Worm (Caenorhabditis elegans) whole organism, young adult: ENCODE data around the gene Y37E11B.6.
A peak's percentile ranks its signal among the peaks of the same experiment; 100 is the strongest.

Experiments used
- B0261.1 ChIP-seq: sonication (generic microtip); optimal IDR thresholded peaks from 2 replicates; lab custom pipeline; 2016; ENCODE audit warnings: mild to moderate bottlenecking, missing genetic modification characterization, moderate library complexity, missing compliant biosample characterization
- C17E4.6 ChIP-seq: fragments of 200-800 bp; sonication (Bioruptor generic); IDR thresholded peaks from 2 replicates; pipeline ENCODE4 v1.3.6; 2022; ENCODE audit warnings: missing genetic modification reagents, missing genetic modification characterization, missing compliant biosample characterization
- D2030.7 ChIP-seq: fragments of 200-800 bp; sonication (Bioruptor generic); IDR thresholded peaks from 2 replicates; pipeline ENCODE4 v1.3.6; 2022; ENCODE audit warnings: missing genetic modification reagents, missing genetic modification characterization, missing compliant biosample characterization
- F39B2.1 ChIP-seq: fragments of 200-800 bp; sonication (Bioruptor generic); IDR thresholded peaks from 2 replicates; pipeline ENCODE4 v1.3.6; 2022; ENCODE audit warnings: missing genetic modification reagents, missing genetic modification characterization, missing compliant biosample characterization
- F52B5.7 ChIP-seq: sonication (generic microtip); optimal IDR thresholded peaks from 2 replicates; lab custom pipeline; 2016; ENCODE audit warnings: mild to moderate bottlenecking, missing genetic modification characterization, missing compliant biosample characterization
- F57C9.4 ChIP-seq: sonication (generic microtip); optimal IDR thresholded peaks from 2 replicates; lab custom pipeline; 2017; ENCODE audit warnings: mild to moderate bottlenecking, missing genetic modification characterization, missing compliant biosample characterization
- T07F8.4 ChIP-seq: sonication (generic microtip); optimal IDR thresholded peaks from 2 replicates; lab custom pipeline; 2016; ENCODE audit warnings: mild to moderate bottlenecking, missing genetic modification characterization, moderate library complexity, missing compliant biosample characterization
- Y53F4B.3 ChIP-seq: fragments of 200-800 bp; sonication (Bioruptor generic); IDR thresholded peaks from 2 replicates; pipeline ENCODE4 v1.3.6; 2022; ENCODE audit warnings: missing genetic modification reagents, missing genetic modification characterization, missing compliant biosample characterization
- Y53G8AR.9 ChIP-seq: fragments of 200-800 bp; sonication (Bioruptor generic); conservative IDR thresholded peaks from 2 replicates; pipeline ENCODE4 v1.3.6; 2022; ENCODE audit warnings: missing genetic modification reagents, missing genetic modification characterization, missing compliant biosample characterization
- Y79H2A.3 ChIP-seq: fragments of 200-800 bp; sonication (Bioruptor generic); conservative IDR thresholded peaks from 2 replicates; pipeline ENCODE4 v1.3.6; 2022; ENCODE audit warnings: missing genetic modification reagents, missing genetic modification characterization, missing compliant biosample characterization
- akir-1 ChIP-seq: fragments of 200-800 bp; sonication (Bioruptor generic); optimal IDR thresholded peaks from 2 replicates; lab custom pipeline; 2018; ENCODE audit warnings: mild to moderate bottlenecking, missing genetic modification characterization, moderate library complexity, missing compliant biosample characterization
- aptf-2 ChIP-seq: fragments of 200-800 bp; sonication (Bioruptor generic); conservative IDR thresholded peaks from 2 replicates; pipeline ENCODE4 v1.3.6; 2022; ENCODE audit warnings: missing genetic modification reagents, missing genetic modification characterization, missing compliant biosample characterization
- cebp-1 ChIP-seq, 2 experiments: fragments of 200-800 bp in 1 of 2; sonication (Bioruptor generic) in 1 of 2; sonication (generic microtip) in 1 of 2; IDR thresholded peaks in 1 of 2; optimal IDR thresholded peaks in 1 of 2; 2 replicates each; pipeline versions ENCODE4 v1.3.6 to Lab custom; 2017 to 2022; ENCODE audit warnings: missing compliant biosample characterization in 2 of 2, missing genetic modification characterization in 2 of 2, mild to moderate bottlenecking in 1 of 2, missing genetic modification reagents in 1 of 2, moderate library complexity in 1 of 2
- ceh-58 ChIP-seq: fragments of 200-800 bp; sonication (Bioruptor generic); IDR thresholded peaks from 2 replicates; pipeline ENCODE4 v1.3.6; 2022; ENCODE audit warnings: missing genetic modification characterization, missing compliant biosample characterization
- ceh-91 ChIP-seq: fragments of 200-800 bp; sonication (Bioruptor generic); IDR thresholded peaks from 2 replicates; pipeline ENCODE4 v1.3.6; 2022; ENCODE audit warnings: missing genetic modification reagents, missing genetic modification characterization, missing compliant biosample characterization
- egl-44 ChIP-seq: fragments of 200-800 bp; sonication (Bioruptor generic); IDR thresholded peaks from 2 replicates; pipeline ENCODE4 v1.3.6; 2022; ENCODE audit warnings: missing genetic modification reagents, missing genetic modification characterization, missing compliant biosample characterization
- ekl-4 ChIP-seq: fragments of 200-800 bp; sonication (Bioruptor generic); IDR thresholded peaks from 2 replicates; pipeline ENCODE4 v1.3.6; 2022; ENCODE audit warnings: missing genetic modification reagents, missing genetic modification characterization, missing compliant biosample characterization
- ets-4 ChIP-seq: fragments of 200-800 bp; sonication (Bioruptor generic); optimal IDR thresholded peaks from 2 replicates; lab custom pipeline; 2018; ENCODE audit warnings: mild to moderate bottlenecking, missing genetic modification characterization, missing compliant biosample characterization
- hrde-1 ChIP-seq: sonication (generic microtip); optimal IDR thresholded peaks from 2 replicates; lab custom pipeline; 2016; ENCODE audit warnings: missing genetic modification characterization, mild to moderate bottlenecking, missing compliant biosample characterization, moderate library complexity, missing genotype, missing genetic modification reagents, borderline replicate concordance
- lag-1 ChIP-seq: fragments of 200-800 bp; sonication (Bioruptor generic); IDR thresholded peaks from 2 replicates; pipeline ENCODE4 v1.3.6; 2022; ENCODE audit warnings: missing genetic modification reagents, missing genetic modification characterization, missing compliant biosample characterization
- lin-26 ChIP-seq: fragments of 200-800 bp; sonication (Bioruptor generic); IDR thresholded peaks from 2 replicates; pipeline ENCODE4 v1.3.6; 2022; ENCODE audit warnings: missing genetic modification reagents, missing genetic modification characterization, missing compliant biosample characterization
- lin-35 ChIP-seq, 3 experiments: fragments of 150-350 bp in 2 of 3; sonication (generic microtip) in 1 of 3; optimal IDR thresholded peaks; 2 replicates each; lab custom pipeline; 2014 to 2018; ENCODE audit warnings: missing biosample characterization in 3 of 3, missing genetic modification characterization in 3 of 3, missing genetic modification reagents in 3 of 3
- lir-1 ChIP-seq: fragments of 200-800 bp; sonication (Bioruptor generic); conservative IDR thresholded peaks from 2 replicates; pipeline ENCODE4 v1.3.6; 2022; ENCODE audit warnings: missing genetic modification reagents, missing genetic modification characterization, missing compliant biosample characterization
- lsy-27 ChIP-seq: sonication (generic microtip); optimal IDR thresholded peaks from 2 replicates; lab custom pipeline; 2017; ENCODE audit warnings: missing genetic modification characterization, mild to moderate bottlenecking, missing compliant biosample characterization, antibody characterized with exemption, missing genotype, borderline replicate concordance; ENCODE audit not compliant: insufficient read depth
- madf-10 ChIP-seq: sonication (generic microtip); optimal IDR thresholded peaks from 2 replicates; lab custom pipeline; 2016; ENCODE audit warnings: mild to moderate bottlenecking, missing genetic modification characterization, missing compliant biosample characterization
- madf-6 ChIP-seq: fragments of 200-800 bp; sonication (Bioruptor generic); IDR thresholded peaks from 2 replicates; pipeline ENCODE4 v1.3.6; 2022; ENCODE audit warnings: missing genetic modification reagents, missing genetic modification characterization, missing compliant biosample characterization
- mcd-1 ChIP-seq: fragments of 200-800 bp; sonication (Bioruptor generic); IDR thresholded peaks from 2 replicates; pipeline ENCODE4 v1.3.6; 2022; ENCODE audit warnings: missing genetic modification reagents, missing genetic modification characterization, missing compliant biosample characterization
- mxl-1 ChIP-seq: sonication (generic microtip); optimal IDR thresholded peaks from 2 replicates; lab custom pipeline; 2016; ENCODE audit warnings: missing genetic modification characterization, missing compliant biosample characterization
- nhr-179 ChIP-seq: sonication (generic microtip); optimal IDR thresholded peaks from 2 replicates; lab custom pipeline; 2016; ENCODE audit warnings: mild to moderate bottlenecking, missing genetic modification characterization, missing compliant biosample characterization
- nhr-27 ChIP-seq: fragments of 200-800 bp; sonication (Bioruptor generic); optimal IDR thresholded peaks from 2 replicates; lab custom pipeline; 2018; ENCODE audit warnings: mild to moderate bottlenecking, missing genetic modification characterization, moderate library complexity, missing compliant biosample characterization
- nhr-90 ChIP-seq: sonication (generic microtip); optimal IDR thresholded peaks from 2 replicates; lab custom pipeline; 2016; ENCODE audit warnings: missing genotype, mild to moderate bottlenecking, missing genetic modification characterization, missing compliant biosample characterization
- rcor-1 ChIP-seq: fragments of 200-800 bp; sonication (Bioruptor generic); IDR thresholded peaks from 2 replicates; pipeline ENCODE4 v1.3.6; 2022; ENCODE audit warnings: missing genetic modification reagents, missing genetic modification characterization, missing compliant biosample characterization
- rec-8 ChIP-seq, 2 experiments: sonication (generic microtip); optimal IDR thresholded peaks; 2 replicates each; lab custom pipeline; 2016; ENCODE audit warnings: mild to moderate bottlenecking in 2 of 2, missing genetic modification characterization in 2 of 2, missing genetic modification reagents in 2 of 2, missing genotype in 2 of 2, missing biosample characterization in 1 of 2, missing compliant biosample characterization in 1 of 2, moderate library complexity in 1 of 2
- repo-1 ChIP-seq: sonication (generic microtip); optimal IDR thresholded peaks from 2 replicates; lab custom pipeline; 2017; ENCODE audit warnings: mild to moderate bottlenecking, missing genetic modification characterization, missing compliant biosample characterization
- rpc-1 ChIP-seq, 2 experiments: fragments of 150-350 bp in 1 of 2; sonication (generic microtip) in 1 of 2; optimal IDR thresholded peaks; 2 replicates each; lab custom pipeline; 2014 to 2018; ENCODE audit warnings: missing biosample characterization in 1 of 2, missing genetic modification characterization in 1 of 2, missing genetic modification reagents in 1 of 2, missing genotype in 1 of 2
- sea-2 ChIP-seq: fragments of 200-800 bp; sonication (Bioruptor generic); IDR thresholded peaks from 2 replicates; pipeline ENCODE4 v1.3.6; 2022; ENCODE audit warnings: missing genetic modification characterization, missing compliant biosample characterization
- snpc-1.3 ChIP-seq: sonication (generic microtip); optimal IDR thresholded peaks from 2 replicates; lab custom pipeline; 2017; ENCODE audit warnings: missing genetic modification characterization, mild to moderate bottlenecking, missing compliant biosample characterization, antibody characterized with exemption, moderate library complexity, missing genotype, missing genetic modification reagents; ENCODE audit not compliant: insufficient read depth
- snpc-3.4 ChIP-seq: sonication (generic microtip); optimal IDR thresholded peaks from 2 replicates; lab custom pipeline; 2017; ENCODE audit warnings: missing genetic modification characterization, mild to moderate bottlenecking, missing compliant biosample characterization, antibody characterized with exemption, moderate library complexity, missing genotype, missing genetic modification reagents
- snpc-4 ChIP-seq, 5 experiments: fragments of 150-350 bp in 1 of 5; sonication (generic microtip) in 4 of 5; optimal IDR thresholded peaks; 2 replicates each; lab custom pipeline; 2014 to 2018; ENCODE audit warnings: missing genetic modification characterization in 5 of 5, missing biosample characterization in 3 of 5, antibody characterized with exemption in 2 of 5, mild to moderate bottlenecking in 2 of 5, missing compliant biosample characterization in 2 of 5, missing genotype in 2 of 5, moderate library complexity in 2 of 5, missing genetic modification reagents in 1 of 5
- somi-1 ChIP-seq: fragments of 200-800 bp; sonication (Bioruptor generic); optimal IDR thresholded peaks from 2 replicates; lab custom pipeline; 2018; ENCODE audit warnings: mild to moderate bottlenecking, missing genetic modification characterization, missing compliant biosample characterization
- zfh-2 ChIP-seq: fragments of 200-800 bp; sonication (Bioruptor generic); conservative IDR thresholded peaks from 2 replicates; pipeline ENCODE4 v1.3.6; 2022; ENCODE audit warnings: missing genetic modification reagents, missing genetic modification characterization, missing compliant biosample characterization
- ztf-18 ChIP-seq: sonication (generic microtip); optimal IDR thresholded peaks from 2 replicates; lab custom pipeline; 2016; ENCODE audit warnings: missing genotype, mild to moderate bottlenecking, missing genetic modification characterization, missing compliant biosample characterization
- ztf-22 ChIP-seq: fragments of 200-800 bp; sonication (Bioruptor generic); optimal IDR thresholded peaks from 2 replicates; lab custom pipeline; 2018; ENCODE audit warnings: mild to moderate bottlenecking, missing genetic modification characterization, moderate library complexity, missing compliant biosample characterization
- ztf-26 ChIP-seq: sonication (generic microtip); optimal IDR thresholded peaks from 2 replicates; lab custom pipeline; 2017; ENCODE audit warnings: missing genetic modification characterization, missing compliant biosample characterization
- ztf-3 ChIP-seq: fragments of 200-800 bp; sonication (Bioruptor generic); optimal IDR thresholded peaks from 2 replicates; lab custom pipeline; 2018; ENCODE audit warnings: mild to moderate bottlenecking, missing genetic modification characterization, missing compliant biosample characterization

The Y37E11B.6 gene

DNA sequence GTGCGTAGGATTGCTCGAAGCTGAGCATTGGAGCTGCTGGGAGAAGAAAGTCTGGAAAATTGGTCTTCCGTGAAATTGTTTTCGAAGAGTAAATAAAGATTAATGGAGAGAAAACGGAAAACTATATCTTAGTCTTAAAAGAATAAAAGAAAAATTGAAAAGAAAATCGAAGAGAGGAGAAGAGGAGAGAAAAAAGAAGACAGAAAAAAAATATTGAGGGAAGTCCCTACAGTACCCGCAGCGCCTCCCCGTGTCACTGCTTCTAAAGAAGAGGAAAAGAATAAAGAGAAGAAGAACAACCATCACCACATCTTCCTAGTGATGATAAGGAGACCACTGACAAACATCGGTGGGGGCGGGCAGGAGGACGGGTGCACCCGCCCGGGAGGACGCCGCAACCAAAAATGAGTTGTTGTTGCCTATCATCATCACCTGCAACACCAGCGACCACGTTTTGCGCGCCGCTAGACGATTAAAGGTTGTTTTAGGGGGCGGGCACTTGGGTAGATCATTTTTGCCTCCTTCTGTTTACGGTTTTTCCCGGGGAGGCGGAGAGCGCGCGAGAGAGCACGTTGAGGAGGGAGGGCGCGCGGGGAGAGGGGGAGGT, 49.6 kb upstream of the Y37E11B.6 start, which contains the start of gene CC8.2 (continued):
- TF ChIP-seq cebp-1 (GFP tag; IDR thresholded peaks at IDR 0.05; lab: Robert Waterston, UW): no peak
- TF ChIP-seq cebp-1 (tag; optimal IDR thresholded peaks at IDR 0.05; lab: Kevin White, UChicago): peak; percentile 6
- TF ChIP-seq sea-2 (GFP tag; lab: Robert Waterston, UW): no peak
- TF ChIP-seq ztf-22 (GFP tag; lab: Kevin White, UChicago): no peak
- TF ChIP-seq mcd-1 (GFP tag; lab: Robert Waterston, UW): peak; percentile 57
- no peak for TF ChIP-seq hrde-1
- TF ChIP-seq ets-4 (GFP tag; lab: Kevin White, UChicago): no peak
- TF ChIP-seq snpc-1.3 (tag; lab: Kevin White, UChicago): no peak
- TF ChIP-seq nhr-179 (tag; lab: Kevin White, UChicago): no peak
- no peak for TF ChIP-seq F39B2.1
- peak; percentile 82 for TF ChIP-seq lin-26 (GFP tag; lab: Robert Waterston, UW)
- TF ChIP-seq repo-1 (tag; lab: Kevin White, UChicago): no peak
- TF ChIP-seq egl-44 (GFP tag; lab: Robert Waterston, UW): no peak
- TF ChIP-seq lsy-27 (tag; lab: Kevin White, UChicago): no peak
- peak; percentile 30 for TF ChIP-seq ztf-26
- TF ChIP-seq madf-10: no peak
- no peak for TF ChIP-seq F52B5.7 (tag; lab: Kevin White, UChicago)
- TF ChIP-seq lag-1: no peak
- TF ChIP-seq snpc-3.4 (tag; lab: Kevin White, UChicago): no peak
- no peak for TF ChIP-seq mxl-1 (tag; lab: Kevin White, UChicago)
- no peak for TF ChIP-seq ceh-58 (GFP tag; lab: Robert Waterston, UW)
- TF ChIP-seq B0261.1 (tag; lab: Kevin White, UChicago): no peak
- peak; percentile 72 for TF ChIP-seq ekl-4
- TF ChIP-seq somi-1 (GFP tag; lab: Kevin White, UChicago): peak; percentile 43
- no peak for TF ChIP-seq ztf-18 (tag; lab: Kevin White, UChicago)
- no peak for TF ChIP-seq nhr-90
- no peak for TF ChIP-seq F57C9.4 (tag; lab: Kevin White, UChicago)
- no peak for TF ChIP-seq rpc-1 (optimal IDR thresholded peaks at IDR 0.05; lab: Kevin White, UChicago)
- no peak for TF ChIP-seq rpc-1 (tag; optimal IDR thresholded peaks at IDR 0.05; lab: Kevin White, UChicago)
- TF ChIP-seq madf-6: peak; percentile 96
- TF ChIP-seq ceh-91 (GFP tag; lab: Robert Waterston, UW): peak; percentile 60
- TF ChIP-seq snpc-4 (GFP tag; optimal IDR thresholded peaks at IDR 0.05; lab: Kevin White, UChicago): no peak
- TF ChIP-seq snpc-4 (tag; optimal IDR thresholded peaks at IDR 0.05; lab: Kevin White, UChicago): no peak
- TF ChIP-seq aptf-2 (GFP tag; lab: Robert Waterston, UW): peak; percentile 63; the same call in 1 of the 2 replicates
- TF ChIP-seq Y53F4B.3 (GFP tag; lab: Robert Waterston, UW): no peak
- TF ChIP-seq rcor-1: peak; percentile 44; the same call in 1 of the 2 replicates
- TF ChIP-seq lin-35 (GFP tag; optimal IDR thresholded peaks at IDR 0.05; lab: Kevin White, UChicago): no peak
- TF ChIP-seq ztf-3: no peak
- peak; percentile 38; the same call in 1 of the 2 replicates for TF ChIP-seq D2030.7
- no peak for TF ChIP-seq T07F8.4
- TF ChIP-seq zfh-2 (GFP tag; lab: Robert Waterston, UW): peak; percentile 75
- no peak for TF ChIP-seq lir-1
- TF ChIP-seq rec-8 (tag; optimal IDR thresholded peaks at IDR 0.05; lab: Kevin White, UChicago): no peak
- TF ChIP-seq Y79H2A.3 (GFP tag; lab: Robert Waterston, UW): 0 out of 2 replicates have a peak, but pooled peaks have one; percentile 30
- TF ChIP-seq nhr-27: no peak
- TF ChIP-seq akir-1 (GFP tag; lab: Kevin White, UChicago): no peak
- no peak for TF ChIP-seq C17E4.6 (GFP tag; lab: Robert Waterston, UW)
- 0 out of 2 replicates have a peak, but pooled peaks have one; percentile 65 for TF ChIP-seq Y53G8AR.9 (GFP tag; lab: Robert Waterston, UW)
